Fruit fly (Drosophila melanogaster) whole organism, embryonic: ENCODE results near the gene DopEcR.
A peak's percentile ranks its signal among the peaks of the same experiment; 100 is the strongest.

Experiments
- CG10147 ChIP-seq: fragments of 200-800 bp; sonication (Bioruptor generic); optimal IDR thresholded peaks from 2 replicates; lab custom pipeline; 2019; ENCODE audit warnings: missing biosample characterization, mild to moderate bottlenecking, missing genetic modification characterization, moderate library complexity
- CG11247 ChIP-seq: fragments of 200-800 bp; sonication (Bioruptor generic); IDR thresholded peaks from 2 replicates; pipeline ENCODE4 v1.3.6; 2022; ENCODE audit warnings: missing biosample characterization, missing genetic modification characterization
- CG11504 ChIP-seq: fragments of 200-800 bp; sonication (Bioruptor generic); optimal IDR thresholded peaks from 3 replicates; lab custom pipeline; 2019; ENCODE audit warnings: missing biosample characterization, mild to moderate bottlenecking, missing genetic modification characterization, moderate library complexity
- CG12071 ChIP-seq: fragments of 200-800 bp; sonication (Bioruptor generic); optimal IDR thresholded peaks from 3 replicates; lab custom pipeline; 2018; ENCODE audit warnings: missing biosample characterization, mild to moderate bottlenecking, missing genetic modification characterization
- CG13296 ChIP-seq: fragments of 200-800 bp; sonication (Bioruptor generic); optimal IDR thresholded peaks from 3 replicates; lab custom pipeline; 2018; ENCODE audit warnings: missing biosample characterization, mild to moderate bottlenecking, missing genetic modification characterization
- CG16813 ChIP-seq: fragments of 200-800 bp; sonication (Bioruptor generic); IDR thresholded peaks from 3 replicates; pipeline ENCODE4 v1.3.6; 2022; ENCODE audit warnings: missing biosample characterization, missing genetic modification characterization; ENCODE audit not compliant: partially characterized antibody
- CG17912 ChIP-seq: fragments of 200-800 bp; sonication (Bioruptor generic); optimal IDR thresholded peaks from 2 replicates; lab custom pipeline; 2018; ENCODE audit warnings: missing biosample characterization, mild to moderate bottlenecking, missing genetic modification characterization
- CG18764 ChIP-seq: fragments of 200-800 bp; sonication (Bioruptor generic); optimal IDR thresholded peaks from 3 replicates; lab custom pipeline; 2016; ENCODE audit warnings: missing biosample characterization, missing genetic modification characterization
- CG32532 ChIP-seq: fragments of 200-800 bp; sonication (Bioruptor generic); IDR thresholded peaks from 2 replicates; pipeline ENCODE4 v1.3.6; 2022; ENCODE audit warnings: missing biosample characterization, missing genetic modification characterization
- CG33213 ChIP-seq: fragments of 200-800 bp; sonication (Bioruptor generic); optimal IDR thresholded peaks from 3 replicates; lab custom pipeline; 2016; ENCODE audit warnings: missing biosample characterization, missing genetic modification characterization
- CG3407 ChIP-seq: fragments of 200-800 bp; sonication (Bioruptor generic); optimal IDR thresholded peaks from 2 replicates; lab custom pipeline; 2018; ENCODE audit warnings: missing biosample characterization, mild to moderate bottlenecking, missing genetic modification characterization
- CG3838 ChIP-seq: fragments of 200-800 bp; sonication (Bioruptor generic); optimal IDR thresholded peaks from 3 replicates; lab custom pipeline; 2016; ENCODE audit warnings: missing biosample characterization, missing genetic modification characterization
- CG4360 ChIP-seq: fragments of 200-800 bp; sonication (Bioruptor generic); IDR thresholded peaks from 2 replicates; pipeline ENCODE4 v1.3.6; 2022; ENCODE audit warnings: missing biosample characterization, missing genetic modification characterization
- CG4617 ChIP-seq: fragments of 200-800 bp; sonication (Bioruptor generic); optimal IDR thresholded peaks from 3 replicates; lab custom pipeline; 2016; ENCODE audit warnings: missing biosample characterization, missing genetic modification characterization, borderline replicate concordance
- CG6683 ChIP-seq: fragments of 200-800 bp; sonication (Bioruptor generic); optimal IDR thresholded peaks from 2 replicates; lab custom pipeline; 2017; ENCODE audit warnings: missing biosample characterization, mild to moderate bottlenecking, missing genetic modification characterization, missing genetic modification reagents
- CG6791 ChIP-seq: fragments of 200-800 bp; sonication (Bioruptor generic); IDR thresholded peaks from 3 replicates; pipeline ENCODE4 v1.3.6; 2022; ENCODE audit warnings: missing biosample characterization, missing genetic modification characterization; ENCODE audit not compliant: partially characterized antibody
- CG7556 ChIP-seq: fragments of 200-800 bp; sonication (Bioruptor generic); optimal IDR thresholded peaks from 2 replicates; lab custom pipeline; 2017; ENCODE audit warnings: missing biosample characterization, mild to moderate bottlenecking, missing genetic modification characterization
- CG7839 ChIP-seq: fragments of 200-800 bp; sonication (Bioruptor generic); optimal IDR thresholded peaks from 3 replicates; lab custom pipeline; 2018; ENCODE audit warnings: missing biosample characterization, mild to moderate bottlenecking, missing genetic modification characterization, moderate library complexity
- CG7928 ChIP-seq: fragments of 200-800 bp; sonication (Bioruptor generic); optimal IDR thresholded peaks from 2 replicates; lab custom pipeline; 2017; ENCODE audit warnings: missing biosample characterization, mild to moderate bottlenecking, missing genetic modification characterization
- CG8359 ChIP-seq: fragments of 200-800 bp; sonication (Bioruptor generic); optimal IDR thresholded peaks from 2 replicates; lab custom pipeline; 2017; ENCODE audit warnings: missing biosample characterization, mild to moderate bottlenecking, missing genetic modification characterization, borderline replicate concordance
- CG8924 ChIP-seq: fragments of 200-800 bp; optimal IDR thresholded peaks from 3 replicates; lab custom pipeline; 2019; ENCODE audit warnings: missing biosample characterization, mild to moderate bottlenecking, missing genetic modification characterization, moderate library complexity
- CG9609 ChIP-seq: fragments of 200-800 bp; sonication (Bioruptor generic); optimal IDR thresholded peaks from 3 replicates; lab custom pipeline; 2016; ENCODE audit warnings: missing biosample characterization, missing genetic modification characterization
- CG9817 ChIP-seq: fragments of 200-800 bp; sonication (Bioruptor generic); optimal IDR thresholded peaks from 2 replicates; lab custom pipeline; 2018; ENCODE audit warnings: missing biosample characterization, mild to moderate bottlenecking, missing genetic modification characterization, moderate library complexity
- CG9932 ChIP-seq: fragments of 200-800 bp; sonication (Bioruptor generic); IDR thresholded peaks from 2 replicates; pipeline ENCODE4 v1.3.6; 2022; ENCODE audit warnings: missing biosample characterization, missing genetic modification characterization
- CTCF ChIP-seq: fragments of 200-800 bp; sonication (Bioruptor generic); optimal IDR thresholded peaks from 2 replicates; lab custom pipeline; 2017; ENCODE audit warnings: missing biosample characterization, mild to moderate bottlenecking, missing genetic modification characterization, moderate library complexity
- Ets97D ChIP-seq: fragments of 200-800 bp; sonication (Bioruptor generic); optimal IDR thresholded peaks from 3 replicates; lab custom pipeline; 2016; ENCODE audit warnings: missing biosample characterization, missing genetic modification characterization
- Med ChIP-seq: fragments of 200-800 bp; sonication (Bioruptor generic); peaks from one replicate; lab custom pipeline; 2016; ENCODE audit warnings: missing biosample characterization, missing genetic modification characterization, mild to moderate bottlenecking, inconsistent platforms, moderate library complexity
- Mes4 ChIP-seq: fragments of 200-800 bp; sonication (Bioruptor generic); optimal IDR thresholded peaks from 2 replicates; lab custom pipeline; 2016; ENCODE audit warnings: missing biosample characterization, missing genetic modification characterization
- NK7.1 ChIP-seq: fragments of 200-800 bp; sonication (Bioruptor generic); optimal IDR thresholded peaks from 3 replicates; lab custom pipeline; 2016; ENCODE audit warnings: missing biosample characterization, missing genetic modification characterization
- Ravus ChIP-seq: fragments of 200-800 bp; sonication (Bioruptor generic); IDR thresholded peaks from 2 replicates; pipeline ENCODE4 v1.3.6; 2022; ENCODE audit warnings: missing biosample characterization, missing genetic modification characterization
- Sox100B ChIP-seq: fragments of 200-800 bp; sonication (Bioruptor generic); optimal IDR thresholded peaks from 3 replicates; lab custom pipeline; 2018; ENCODE audit warnings: missing biosample characterization, mild to moderate bottlenecking, missing genetic modification characterization
- ac ChIP-seq: fragments of 200-800 bp; sonication (Bioruptor generic); optimal IDR thresholded peaks from 3 replicates; lab custom pipeline; 2017; ENCODE audit warnings: missing biosample characterization, mild to moderate bottlenecking, missing genetic modification characterization
- al ChIP-seq: fragments of 200-800 bp; sonication (Bioruptor generic); IDR thresholded peaks from 2 replicates; pipeline ENCODE4 v1.3.6; 2022; ENCODE audit warnings: missing biosample characterization, missing genetic modification characterization
- ci ChIP-seq: fragments of 200-800 bp; sonication (Bioruptor generic); IDR thresholded peaks from 3 replicates; pipeline ENCODE4 v1.3.6; 2022; ENCODE audit warnings: missing biosample characterization, missing genetic modification characterization
- corto ChIP-seq: fragments of 200-800 bp; sonication (Bioruptor generic); optimal IDR thresholded peaks from 2 replicates; lab custom pipeline; 2016; ENCODE audit warnings: missing biosample characterization, mild to moderate bottlenecking, missing genetic modification characterization, moderate library complexity
- crp ChIP-seq, 2 experiments: fragments of 200-800 bp; sonication (Bioruptor generic); optimal IDR thresholded peaks; 2 replicates in 1 of 2; 3 replicates in 1 of 2; lab custom pipeline; 2017; ENCODE audit warnings: missing biosample characterization in 2 of 2, missing genetic modification characterization in 2 of 2, mild to moderate bottlenecking in 1 of 2, moderate library complexity in 1 of 2
- gro ChIP-seq: fragments of 200-800 bp; sonication (Bioruptor generic); optimal IDR thresholded peaks from 2 replicates; lab custom pipeline; 2016; ENCODE audit warnings: missing biosample characterization, missing genetic modification characterization
- h ChIP-seq: fragments of >200 bp; optimal IDR thresholded peaks from 2 replicates; lab custom pipeline; 2017
- her ChIP-seq: fragments of 200-800 bp; sonication (Bioruptor generic); optimal IDR thresholded peaks from 2 replicates; lab custom pipeline; 2016; ENCODE audit warnings: missing biosample characterization, missing genetic modification characterization
- kay ChIP-seq: fragments of 200-800 bp; sonication (Bioruptor generic); optimal IDR thresholded peaks from 2 replicates; lab custom pipeline; 2016; ENCODE audit warnings: missing biosample characterization, missing genetic modification characterization
- lilli ChIP-seq: fragments of 200-800 bp; sonication (Bioruptor generic); optimal IDR thresholded peaks from 3 replicates; lab custom pipeline; 2016; ENCODE audit warnings: missing biosample characterization, missing genetic modification characterization
- luna ChIP-seq: fragments of 200-800 bp; sonication (Bioruptor generic); optimal IDR thresholded peaks from 2 replicates; lab custom pipeline; 2016; ENCODE audit warnings: missing biosample characterization, missing genetic modification characterization
- maf-S ChIP-seq: fragments of 200-800 bp; sonication (Bioruptor generic); optimal IDR thresholded peaks from 2 replicates; lab custom pipeline; 2016; ENCODE audit warnings: missing biosample characterization, missing genetic modification characterization
- pnt ChIP-seq: fragments of 200-800 bp; sonication (Bioruptor generic); optimal IDR thresholded peaks from 3 replicates; lab custom pipeline; 2016; ENCODE audit warnings: missing biosample characterization, missing genetic modification characterization
- psq ChIP-seq: fragments of 200-800 bp; sonication (Bioruptor generic); optimal IDR thresholded peaks from 2 replicates; lab custom pipeline; 2017; ENCODE audit warnings: missing biosample characterization, missing genetic modification characterization
- shn ChIP-seq: fragments of 200-800 bp; sonication (Bioruptor generic); optimal IDR thresholded peaks from 3 replicates; lab custom pipeline; 2016; ENCODE audit warnings: missing biosample characterization, missing genetic modification characterization
- slbo ChIP-seq: fragments of 200-800 bp; sonication (Bioruptor generic); IDR thresholded peaks from 2 replicates; pipeline ENCODE4 v1.3.6; 2022; ENCODE audit warnings: missing biosample characterization, missing genetic modification characterization
- sna ChIP-seq: fragments of 200-800 bp; sonication (Bioruptor generic); IDR thresholded peaks from 2 replicates; pipeline ENCODE4 v1.3.6; 2022; ENCODE audit warnings: missing biosample characterization, missing genetic modification characterization; ENCODE audit not compliant: partially characterized antibody
- sr ChIP-seq: fragments of 200-800 bp; sonication (Bioruptor generic); IDR thresholded peaks from 3 replicates; pipeline ENCODE4 v1.3.6; 2022; ENCODE audit warnings: missing biosample characterization, missing genetic modification characterization
- tx ChIP-seq: fragments of 200-800 bp; sonication (Bioruptor generic); optimal IDR thresholded peaks from 2 replicates; lab custom pipeline; 2016; ENCODE audit warnings: missing biosample characterization, missing genetic modification characterization
- usp ChIP-seq: fragments of >200 bp; optimal IDR thresholded peaks from 2 replicates; lab custom pipeline; 2017; ENCODE audit warnings: missing biosample characterization, missing genetic modification characterization
- vvl ChIP-seq: fragments of 200-800 bp; sonication (Bioruptor generic); IDR thresholded peaks from 2 replicates; pipeline ENCODE4 v1.3.6; 2022; ENCODE audit warnings: missing biosample characterization, missing genetic modification characterization
- wor ChIP-seq: fragments of 200-800 bp; sonication (Bioruptor generic); IDR thresholded peaks from 2 replicates; pipeline ENCODE4 v1.3.6; 2022; ENCODE audit warnings: missing biosample characterization, missing genetic modification characterization

DopEcR gene

DNA sequence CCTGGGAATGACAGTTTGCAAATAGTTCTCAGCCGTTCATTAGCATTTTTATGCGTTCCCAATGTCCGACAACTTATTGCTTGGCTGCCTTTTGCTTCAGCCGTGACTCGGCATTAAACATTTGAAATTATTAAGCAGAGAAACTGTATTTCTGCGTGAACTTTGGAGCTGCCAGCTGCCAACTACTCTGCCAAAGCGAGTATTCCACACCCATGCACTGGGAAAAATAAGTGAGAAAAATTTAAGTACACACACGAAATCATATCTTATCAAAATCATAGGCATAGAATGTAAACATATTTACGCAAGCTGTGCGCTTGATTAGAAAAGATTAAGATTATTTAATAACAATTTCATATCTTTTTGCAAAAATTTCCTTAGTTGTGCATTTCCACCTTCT is 32.8 kb upstream of the DopEcR start (continued):
- TF ChIP-seq Mes4 (GFP tag; lab: Kevin White, UChicago) (no peak), gro (GFP tag; lab: Kevin White, UChicago) (peak; percentile 59), Med (GFP tag; lab: Kevin White, UChicago) (peak; percentile 91), ac (no peak), CG11504 (peak; percentile 8), wor (GFP tag; lab: Robert Waterston, UW) (peak; percentile 57), psq (GFP tag; lab: Kevin White, UChicago) (no peak), Sox100B (no peak), al (peak; percentile 77), luna (no peak), CG8924 (peak; percentile 9), CG4360 (GFP tag; lab: Robert Waterston, UW) (no peak), CG8359 (GFP tag; lab: Kevin White, UChicago) (no peak), CG7928 (no peak), CG7839 (tag; lab: Kevin White, UChicago) (peak; percentile 45), crp (GFP tag; optimal IDR thresholded peaks at IDR 0.05; lab: Kevin White, UChicago) (no peak), CG3407 (GFP tag; lab: Kevin White, UChicago) (no peak), h (lab: Kevin White, UChicago) (no peak), NK7.1 (GFP tag; lab: Kevin White, UChicago) (no peak), slbo (GFP tag; lab: Robert Waterston, UW) (peak; percentile 84), tx (GFP tag; lab: Kevin White, UChicago) (no peak), CG9817 (tag; lab: Kevin White, UChicago) (peak; percentile 26), shn (GFP tag; lab: Kevin White, UChicago) (peak; percentile 17), pnt (GFP tag; lab: Kevin White, UChicago) (peak; percentile 22), sr (0 out of 3 replicates have a peak, but pooled peaks have one; percentile 18), CG33213 (GFP tag; lab: Kevin White, UChicago) (no peak), CG9932 (peak; percentile 85), lilli (GFP tag; lab: Kevin White, UChicago) (peak; percentile 45), CG17912 (no peak), Ravus (peak; percentile 20), sna (GFP tag; lab: Robert Waterston, UW) (no peak), CG13296 (no peak), CG7556 (GFP tag; lab: Kevin White, UChicago) (no peak), CG9609 (GFP tag; lab: Kevin White, UChicago) (peak; percentile 31), CG4617 (GFP tag; lab: Kevin White, UChicago) (peak; percentile 2), CTCF (no peak), her (GFP tag; lab: Kevin White, UChicago) (no peak), Ets97D (GFP tag; lab: Kevin White, UChicago) (peak; percentile 11), CG32532 (peak; percentile 71), CG12071 (no peak), maf-S (peak; percentile 3), CG3838 (GFP tag; lab: Kevin White, UChicago) (no peak), CG10147 (no peak), vvl (GFP tag; lab: Robert Waterston, UW) (peak; percentile 63; the same call in 1 of the 2 replicates), corto (GFP tag; lab: Kevin White, UChicago) (no peak), kay (GFP tag; lab: Kevin White, UChicago) (no peak), CG11247 (GFP tag; lab: Robert Waterston, UW) (peak; percentile 64), CG16813 (no peak), CG6791 (GFP tag; lab: Robert Waterston, UW) (no peak), CG6683 (GFP tag; lab: Kevin White, UChicago) (no peak), usp (no peak), CG18764 (GFP tag; lab: Kevin White, UChicago) (no peak), ci (GFP tag; lab: Robert Waterston, UW) (peak; percentile 80)
